Fruit fly (Drosophila melanogaster): Measurements from ENCODE around the gene MED7.

Gene MED7

DNA sequence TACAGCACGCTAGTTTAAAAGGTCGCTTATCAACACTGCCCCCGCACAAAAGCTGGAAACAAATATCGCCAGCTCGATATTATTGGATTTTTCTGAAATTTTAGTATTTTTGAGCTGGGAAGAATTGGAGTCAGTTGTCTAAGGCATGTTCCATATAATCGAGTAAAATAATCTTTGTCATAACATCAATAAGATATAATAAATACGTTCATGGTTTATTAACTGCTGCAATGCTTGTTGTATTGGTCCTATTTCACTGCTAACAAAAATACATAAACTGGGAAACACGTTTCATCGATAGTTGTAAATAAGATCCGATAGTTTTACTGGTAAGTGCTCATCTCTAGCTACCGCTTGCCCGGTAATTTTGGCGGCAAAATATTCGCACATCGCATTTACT, 27.4 kb upstream of the MED7 start, which contains the start of the genes Art1 and Mcm5 (continued):
- TF ChIP-seq Hr3 (GFP tag; optimal IDR thresholded peaks at IDR 0.05): no peak
- peak; percentile 80 for TF ChIP-seq Ets97D (GFP tag; optimal IDR thresholded peaks at IDR 0.05)
- TF ChIP-seq CG12744 (GFP tag; optimal IDR thresholded peaks at IDR 0.05): peak; percentile 30
- TF ChIP-seq B-H1 (GFP tag; IDR thresholded peaks at IDR 0.05): no peak
- no peak for TF ChIP-seq CG9437 (GFP tag; optimal IDR thresholded peaks at IDR 0.05)
- TF ChIP-seq CG6791 (GFP tag; IDR thresholded peaks at IDR 0.05; ENCODE audit: partially characterized antibody): peak; percentile 85; the same call in 2 of the 3 replicates
- TF ChIP-seq her (GFP tag; optimal IDR thresholded peaks at IDR 0.05): no peak
- peak; percentile 15 for TF ChIP-seq Side (GFP tag; optimal IDR thresholded peaks at IDR 0.05)
- no peak for TF ChIP-seq Lpt (GFP tag; optimal IDR thresholded peaks at IDR 0.05)
- TF ChIP-seq CG11247 (GFP tag; IDR thresholded peaks at IDR 0.05): 0 out of 2 replicates have a peak, but pooled peaks have one; percentile 38
- peak; percentile 62 for TF ChIP-seq Xbp1 (GFP tag; optimal IDR thresholded peaks at IDR 0.05)
- TF ChIP-seq CG14860 (GFP tag; IDR thresholded peaks at IDR 0.05; ENCODE audit: partially characterized antibody): peak; percentile 90
- TF ChIP-seq CG12942 (GFP tag; optimal IDR thresholded peaks at IDR 0.05): no peak
- TF ChIP-seq ttk (GFP tag; IDR thresholded peaks at IDR 0.05): no peak
- TF ChIP-seq CG18262 (tag; optimal IDR thresholded peaks at IDR 0.05): peak; percentile 36
- TF ChIP-seq Antp (GFP tag; optimal IDR thresholded peaks at IDR 0.05): peak; percentile 53
- no peak for TF ChIP-seq CG6854 (GFP tag; optimal IDR thresholded peaks at IDR 0.05)
- peak; percentile 61 for TF ChIP-seq CG30020 (tag; optimal IDR thresholded peaks at IDR 0.05)
- no peak for TF ChIP-seq Nf-YC (tag; optimal IDR thresholded peaks at IDR 0.05)
- TF ChIP-seq onecut (GFP tag; IDR thresholded peaks at IDR 0.05): no peak; the same call in 1 of the 2 replicates
- TF ChIP-seq Six4 (GFP tag; optimal IDR thresholded peaks at IDR 0.05): no peak
- TF ChIP-seq CG16813 (GFP tag; IDR thresholded peaks at IDR 0.05; ENCODE audit: partially characterized antibody): peak; percentile 96

DNA sequence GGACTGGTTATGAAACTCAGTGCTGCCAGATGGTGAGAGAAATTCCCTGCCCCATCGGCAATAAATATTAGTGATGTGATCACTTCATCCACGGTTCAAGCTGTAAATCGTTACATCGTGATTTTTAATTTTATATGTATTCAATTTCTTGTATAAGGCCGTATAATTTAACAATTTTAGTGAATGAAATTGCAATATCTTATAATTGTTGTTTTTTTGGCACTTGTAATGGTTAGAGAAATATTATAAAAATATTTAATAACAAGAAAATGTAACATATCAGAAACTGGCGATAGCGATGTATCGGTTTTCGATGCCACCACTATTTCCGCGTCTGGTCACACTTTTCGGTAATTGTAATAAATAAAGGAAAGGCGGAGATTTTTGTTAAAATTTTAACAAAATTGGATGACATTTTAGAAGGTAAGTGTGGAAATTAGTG, 23.2 kb upstream of the MED7 start, which contains the start of the genes mRpL37 and Rbp1:
TSS of gene mRpL37 (minus strand) at position 35 of the 442 bp plus-strand sequence.
TSS of gene Rbp1 (plus strand) at position 326 of the 442 bp plus-strand sequence.
- TF ChIP-seq Antp (GFP tag; optimal IDR thresholded peaks at IDR 0.05) (peak; percentile 61), p53 (GFP tag; optimal IDR thresholded peaks at IDR 0.05) (no peak), Pdp1 (GFP tag; optimal IDR thresholded peaks at IDR 0.05) (peak; percentile 82 to 89), Abd-B (GFP tag; optimal IDR thresholded peaks at IDR 0.05) (peak; percentile 93), Hr78 (GFP tag; optimal IDR thresholded peaks at IDR 0.05) (no peak), Doc2 (GFP tag; IDR thresholded peaks at IDR 0.05) (no peak), CG15011 (GFP tag; optimal IDR thresholded peaks at IDR 0.05) (no peak), hth (optimal IDR thresholded peaks at IDR 0.05) (no peak), chinmo (GFP tag; IDR thresholded peaks at IDR 0.05; ENCODE audit: partially characterized antibody) (peak; percentile 66; the same call in 1 of the 4 replicates), lola (GFP tag; optimal IDR thresholded peaks at IDR 0.05) (peak in 1 of 3 experiments; percentile 86), vfl (GFP tag; optimal IDR thresholded peaks at IDR 0.05) (peak; percentile 55), hb (GFP tag; IDR thresholded peaks at IDR 0.05; ENCODE audit: partially characterized antibody) (peak; percentile 89), CG7839 (tag; optimal IDR thresholded peaks at IDR 0.05) (peak; percentile 78), prd (optimal IDR thresholded peaks at IDR 0.05) (no peak), prd (GFP tag; IDR thresholded peaks at IDR 0.05) (peak; percentile 90), en (GFP tag; optimal IDR thresholded peaks at IDR 0.05) (no peak), CG30431 (GFP tag; optimal IDR thresholded peaks at IDR 0.05) (peak; percentile 40), CG16813 (GFP tag; IDR thresholded peaks at IDR 0.05; ENCODE audit: partially characterized antibody) (peak; percentile 91), fd3F (GFP tag; optimal IDR thresholded peaks at IDR 0.05) (peak; percentile 66), rib (GFP tag; IDR thresholded peaks at IDR 0.05) (no peak), chm (GFP tag; IDR thresholded peaks at IDR 0.05) (no peak), schlank (tag; optimal IDR thresholded peaks at IDR 0.05) (peak; percentile 17), shn (GFP tag; optimal IDR thresholded peaks at IDR 0.05) (peak; percentile 37), Xbp1 (GFP tag; optimal IDR thresholded peaks at IDR 0.05) (peak; percentile 86), onecut (GFP tag; IDR thresholded peaks at IDR 0.05) (peak; percentile 59; the same call in 1 of the 2 replicates), Kr (GFP tag; optimal IDR thresholded peaks at IDR 0.05) (no peak), BtbVII (GFP tag; optimal IDR thresholded peaks at IDR 0.05) (no peak), Mes4 (GFP tag; optimal IDR thresholded peaks at IDR 0.05) (no peak), az2 (GFP tag; optimal IDR thresholded peaks at IDR 0.05) (peak; percentile 77), Mrtf (GFP tag; IDR thresholded peaks at IDR 0.05) (peak; percentile 64; the same call in 1 of the 3 replicates), Ets97D (GFP tag; optimal IDR thresholded peaks at IDR 0.05) (peak; percentile 54), jigr1 (GFP tag; IDR thresholded peaks at IDR 0.05) (peak; percentile 66; the same call in 2 of the 3 replicates), gsb (GFP tag; IDR thresholded peaks at IDR 0.05) (no peak)

All from whole organism, embryonic.